Fruit fly (Drosophila melanogaster) whole organism, prepupa: ENCODE data around the gene CG13309.

Experiments
- Blimp-1 ChIP-seq: fragments of 200-800 bp; sonication (Bioruptor generic); optimal IDR thresholded peaks from 3 replicates; lab custom pipeline; 2017; ENCODE audit warnings: missing biosample characterization, missing genetic modification characterization, mild to moderate bottlenecking, moderate library complexity, missing genetic modification reagents
- CG11294 ChIP-seq: fragments of 200-800 bp; sonication (Bioruptor generic); IDR thresholded peaks from 2 replicates; pipeline ENCODE4 v1.3.6; 2022; ENCODE audit warnings: missing biosample characterization, missing genetic modification characterization
- CG15336 ChIP-seq: fragments of 200-800 bp; sonication (Bioruptor generic); IDR thresholded peaks from 2 replicates; pipeline ENCODE4 v1.3.6; 2022; ENCODE audit warnings: missing biosample characterization, missing genetic modification characterization
- CG16779 ChIP-seq: fragments of 200-800 bp; sonication (Bioruptor generic); optimal IDR thresholded peaks from 3 replicates; lab custom pipeline; 2017; ENCODE audit warnings: missing biosample characterization, mild to moderate bottlenecking, missing genetic modification characterization
- CG31627 ChIP-seq: fragments of 200-800 bp; sonication (Bioruptor generic); optimal IDR thresholded peaks from 3 replicates; lab custom pipeline; 2016; ENCODE audit warnings: missing biosample characterization, missing genetic modification characterization
- CG34406 ChIP-seq: fragments of 200-800 bp; sonication (Bioruptor generic); optimal IDR thresholded peaks from 3 replicates; lab custom pipeline; 2016; ENCODE audit warnings: missing biosample characterization, missing genetic modification characterization
- CG3919 ChIP-seq: fragments of 200-800 bp; sonication (Bioruptor generic); optimal IDR thresholded peaks from 3 replicates; lab custom pipeline; 2016; ENCODE audit warnings: missing biosample characterization, missing genetic modification characterization
- CG4318 ChIP-seq: fragments of 200-800 bp; sonication (Bioruptor generic); optimal IDR thresholded peaks from 3 replicates; lab custom pipeline; 2017; ENCODE audit warnings: missing biosample characterization, mild to moderate bottlenecking, missing genetic modification characterization
- CG6163 ChIP-seq: fragments of 200-800 bp; sonication (Bioruptor generic); IDR thresholded peaks from 3 replicates; pipeline ENCODE4 v1.3.6; 2022; ENCODE audit warnings: missing biosample characterization, missing genetic modification characterization
- CG6808 ChIP-seq: fragments of 200-800 bp; sonication (Bioruptor generic); optimal IDR thresholded peaks from 3 replicates; lab custom pipeline; 2017; ENCODE audit warnings: missing biosample characterization, missing genetic modification characterization, mild to moderate bottlenecking, moderate library complexity, missing genetic modification reagents
- CG6854 ChIP-seq: fragments of 200-800 bp; sonication (Bioruptor generic); optimal IDR thresholded peaks from 2 replicates; lab custom pipeline; 2017; ENCODE audit warnings: missing biosample characterization, mild to moderate bottlenecking, missing genetic modification characterization
- CG8319 ChIP-seq: fragments of 200-800 bp; sonication (Bioruptor generic); optimal IDR thresholded peaks from 3 replicates; lab custom pipeline; 2016; ENCODE audit warnings: missing biosample characterization, missing genetic modification characterization
- CG8632 ChIP-seq: fragments of 200-800 bp; sonication (Bioruptor generic); optimal IDR thresholded peaks from 3 replicates; lab custom pipeline; 2016; ENCODE audit warnings: missing biosample characterization, missing genetic modification characterization
- Eip75B ChIP-seq: fragments of 200-800 bp; sonication (Bioruptor generic); optimal IDR thresholded peaks from 3 replicates; lab custom pipeline; 2016; ENCODE audit warnings: missing biosample characterization, missing genetic modification characterization
- Eip78C ChIP-seq: fragments of 200-800 bp; sonication (Bioruptor generic); peaks from one replicate; lab custom pipeline; 2016; ENCODE audit warnings: missing biosample characterization, missing genetic modification characterization
- Ets96B ChIP-seq: fragments of 200-800 bp; optimal IDR thresholded peaks from 2 replicates; lab custom pipeline; 2019; ENCODE audit warnings: missing biosample characterization, mild to moderate bottlenecking, missing genetic modification characterization, moderate library complexity
- Hr4 ChIP-seq: fragments of 200-800 bp; sonication (Bioruptor generic); optimal IDR thresholded peaks from 3 replicates; lab custom pipeline; 2016; ENCODE audit warnings: missing biosample characterization, missing genetic modification characterization
- Lpt ChIP-seq: fragments of 200-800 bp; sonication (Bioruptor generic); optimal IDR thresholded peaks from 3 replicates; lab custom pipeline; 2016; ENCODE audit warnings: missing biosample characterization, missing genetic modification characterization
- Met ChIP-seq: fragments of 200-800 bp; sonication (Bioruptor generic); optimal IDR thresholded peaks from 3 replicates; lab custom pipeline; 2016; ENCODE audit warnings: missing biosample characterization, missing genetic modification characterization
- Sox102F ChIP-seq: fragments of 200-800 bp; sonication (Bioruptor generic); optimal IDR thresholded peaks from 2 replicates; lab custom pipeline; 2016; ENCODE audit warnings: missing biosample characterization, mild to moderate bottlenecking, missing genetic modification characterization
- Sox15 ChIP-seq: fragments of 200-800 bp; sonication (Bioruptor generic); optimal IDR thresholded peaks from 3 replicates; lab custom pipeline; 2016; ENCODE audit warnings: missing biosample characterization, missing genetic modification characterization
- dsx ChIP-seq: fragments of 200-800 bp; optimal IDR thresholded peaks from 3 replicates; lab custom pipeline; 2019; ENCODE audit warnings: missing biosample characterization, mild to moderate bottlenecking, missing genetic modification characterization, moderate library complexity; ENCODE audit not compliant: poor library complexity, severe bottlenecking
- eg ChIP-seq: fragments of 200-800 bp; sonication (Bioruptor generic); IDR thresholded peaks from 3 replicates; pipeline ENCODE4 v1.3.6; 2022; ENCODE audit warnings: missing biosample characterization, missing genetic modification characterization
- esn ChIP-seq: fragments of 200-800 bp; sonication (Bioruptor generic); optimal IDR thresholded peaks from 2 replicates; lab custom pipeline; 2016; ENCODE audit warnings: missing biosample characterization, mild to moderate bottlenecking, missing genetic modification characterization, moderate library complexity
- fkh ChIP-seq: fragments of 200-800 bp; sonication (Bioruptor generic); optimal IDR thresholded peaks from 3 replicates; lab custom pipeline; 2017; ENCODE audit warnings: missing biosample characterization, mild to moderate bottlenecking, missing genetic modification characterization, moderate library complexity
- lz ChIP-seq: fragments of 200-800 bp; sonication (Bioruptor generic); optimal IDR thresholded peaks from 3 replicates; lab custom pipeline; 2016; ENCODE audit warnings: missing biosample characterization, missing genetic modification characterization
- net ChIP-seq: fragments of 200-800 bp; sonication (Bioruptor generic); optimal IDR thresholded peaks from 3 replicates; lab custom pipeline; 2016; ENCODE audit warnings: missing biosample characterization, missing genetic modification characterization
- pdm3 ChIP-seq: fragments of 200-800 bp; sonication (Bioruptor generic); optimal IDR thresholded peaks from 3 replicates; lab custom pipeline; 2016; ENCODE audit warnings: missing biosample characterization, missing genetic modification characterization
- salr ChIP-seq, 2 experiments: fragments of 200-800 bp; sonication (Bioruptor generic); optimal IDR thresholded peaks; 3 replicates each; lab custom pipeline; 2016 to 2018; ENCODE audit warnings: missing biosample characterization in 2 of 2, missing genetic modification characterization in 2 of 2, mild to moderate bottlenecking in 1 of 2
- ss ChIP-seq, 2 experiments: fragments of 200-800 bp; sonication (Bioruptor generic); optimal IDR thresholded peaks; 2 replicates in 1 of 2; 3 replicates in 1 of 2; lab custom pipeline; 2017 to 2018; ENCODE audit warnings: mild to moderate bottlenecking in 2 of 2, missing biosample characterization in 2 of 2, missing genetic modification characterization in 2 of 2, moderate library complexity in 1 of 2
- topi ChIP-seq: fragments of 200-800 bp; sonication (Bioruptor generic); optimal IDR thresholded peaks from 3 replicates; lab custom pipeline; 2016; ENCODE audit warnings: missing biosample characterization, missing genetic modification characterization
- vri ChIP-seq: fragments of 200-800 bp; sonication (Bioruptor generic); optimal IDR thresholded peaks from 3 replicates; lab custom pipeline; 2016; ENCODE audit warnings: missing biosample characterization, mild to moderate bottlenecking, missing genetic modification characterization

Gene CG13309

DNA sequence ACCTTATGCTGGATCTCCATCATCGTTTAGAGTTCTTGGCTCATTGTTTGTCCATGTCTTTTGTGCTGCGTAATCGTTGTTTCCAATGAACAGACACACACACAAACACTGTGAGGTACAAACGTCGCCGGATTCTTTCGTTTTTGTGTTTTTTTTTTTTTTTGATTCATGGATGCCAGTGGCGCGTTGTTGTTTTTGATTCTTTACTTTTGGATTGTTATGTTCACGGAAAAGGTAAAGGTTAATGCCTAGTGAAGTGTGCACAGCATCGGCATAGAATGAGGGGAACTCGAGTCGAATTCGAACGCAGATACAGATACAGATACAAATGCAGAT, 23.2 kb downstream of the CG13309 start:
- TF ChIP-seq Blimp-1 (no peak), esn (GFP tag; lab: Kevin White, UChicago) (no peak), vri (GFP tag; lab: Kevin White, UChicago) (peak; percentile 20)

DNA sequence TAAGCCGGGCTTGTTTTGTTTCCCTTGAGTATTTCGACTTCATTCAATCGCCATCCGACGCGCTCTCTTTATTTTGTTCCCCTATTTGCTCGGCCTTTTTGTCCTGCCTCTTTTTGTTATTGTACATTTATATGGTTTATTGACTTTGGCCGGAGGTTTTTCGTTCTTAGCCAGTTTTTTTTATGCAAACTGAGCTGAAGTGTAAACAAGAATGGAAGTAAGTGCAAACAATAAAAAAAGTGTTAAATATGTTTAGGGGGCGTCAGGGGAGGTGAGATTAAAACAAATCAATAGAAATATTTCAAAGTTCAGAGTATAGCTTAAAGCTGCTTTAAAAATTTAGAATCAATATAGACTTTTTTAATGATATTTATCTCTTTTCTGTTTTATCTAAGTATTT, 24.3 kb downstream of the CG13309 start:
- no peak for TF ChIP-seq CG16779 (tag; lab: Kevin White, UChicago)
- TF ChIP-seq Sox102F (GFP tag; lab: Kevin White, UChicago), result peak; percentile 3
- peak; percentile 14 for TF ChIP-seq vri (GFP tag; lab: Kevin White, UChicago)
- peak; percentile 11 for TF ChIP-seq esn (GFP tag; lab: Kevin White, UChicago)
- 0 out of 3 replicates have a peak, but pooled peaks have one; percentile 11 for TF ChIP-seq eg (GFP tag; lab: Robert Waterston, UW)
- TF ChIP-seq lz (GFP tag; lab: Kevin White, UChicago), result peak; percentile 6
- peak; percentile 87 for TF ChIP-seq fkh (GFP tag; lab: Kevin White, UChicago)
- no peak for TF ChIP-seq CG15336 (GFP tag; lab: Robert Waterston, UW)
- peak; percentile 69 for TF ChIP-seq Eip78C (GFP tag; lab: Kevin White, UChicago)
- TF ChIP-seq topi (GFP tag; lab: Kevin White, UChicago), result peak; percentile 23

dm6 chr3L:8834886-8835285, 24.7 kb downstream of the CG13309 start:
- TF ChIP-seq CG8632 (GFP tag; lab: Kevin White, UChicago) (peak; percentile 8), CG3919 (GFP tag; lab: Kevin White, UChicago) (no peak), eg (GFP tag; lab: Robert Waterston, UW) (0 out of 3 replicates have a peak, but pooled peaks have one; percentile 8), salr (GFP tag; optimal IDR thresholded peaks at IDR 0.05; lab: Kevin White, UChicago) (peak in 1 of 2 experiments; percentile 14), Met (GFP tag; lab: Kevin White, UChicago) (no peak), dsx (GFP tag; lab: Kevin White, UChicago) (peak; percentile 76), fkh (GFP tag; lab: Kevin White, UChicago) (peak; percentile 76), Lpt (GFP tag; lab: Kevin White, UChicago) (no peak), CG6163 (0 out of 3 replicates have a peak, but pooled peaks have one; percentile 13), Eip78C (GFP tag; lab: Kevin White, UChicago) (peak; percentile 67), CG34406 (GFP tag; lab: Kevin White, UChicago) (peak; percentile 0)

DNA sequence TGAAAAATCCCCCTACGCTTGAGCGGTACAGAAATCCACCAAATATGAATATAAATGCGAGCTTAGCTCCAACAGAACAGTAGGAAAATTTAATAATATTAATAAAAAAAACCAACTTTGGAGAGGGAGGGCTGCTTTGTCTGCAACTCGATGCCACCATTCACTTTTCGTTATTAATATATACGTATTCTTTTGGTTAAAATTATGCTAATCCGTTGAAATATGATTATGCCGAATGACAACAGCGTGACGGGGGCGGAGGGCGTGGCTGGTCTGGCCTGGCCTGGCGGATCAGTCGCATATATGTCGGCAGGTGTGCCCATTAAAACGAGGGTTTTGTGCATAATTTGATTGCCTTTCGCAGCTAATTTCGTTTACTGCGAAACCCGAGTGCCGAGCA, 25.2 kb downstream of the CG13309 start:
- no peak for TF ChIP-seq Met (GFP tag; lab: Kevin White, UChicago)
- TF ChIP-seq CG6808 (GFP tag; lab: Kevin White, UChicago), result no peak
- TF ChIP-seq pdm3, result no peak
- TF ChIP-seq Eip78C (GFP tag; lab: Kevin White, UChicago), result no peak
- TF ChIP-seq CG11294, result no peak
- TF ChIP-seq CG31627, result no peak
- no peak for TF ChIP-seq Eip75B (GFP tag; lab: Kevin White, UChicago)
- TF ChIP-seq Ets96B (tag; lab: Kevin White, UChicago), result no peak
- TF ChIP-seq ss (GFP tag; optimal IDR thresholded peaks at IDR 0.05; lab: Kevin White, UChicago), result no peak
- no peak for TF ChIP-seq Hr4 (GFP tag; lab: Kevin White, UChicago)
- no peak for TF ChIP-seq net (GFP tag; lab: Kevin White, UChicago)
- TF ChIP-seq CG6854, result no peak
- no peak for TF ChIP-seq CG8319 (GFP tag; lab: Kevin White, UChicago)
- TF ChIP-seq CG34406 (GFP tag; lab: Kevin White, UChicago), result no peak
- no peak for TF ChIP-seq salr (GFP tag; optimal IDR thresholded peaks at IDR 0.05; lab: Kevin White, UChicago)
- no peak for TF ChIP-seq Sox15
- no peak for TF ChIP-seq CG6163
- TF ChIP-seq CG4318 (GFP tag; lab: Kevin White, UChicago), result no peak
- TF ChIP-seq topi (GFP tag; lab: Kevin White, UChicago), result no peak

dm6 chr3L:8836162-8836561, 26.0 kb downstream of the CG13309 start, which contains the start of gene CG32026:
CG32026 (plus strand) TSS chr3L:8836462.
- TF ChIP-seq Lpt (GFP tag; lab: Kevin White, UChicago) (no peak), topi (GFP tag; lab: Kevin White, UChicago) (no peak)
